Worm (Caenorhabditis elegans) whole organism, early embryonic: ENCODE measurements around the gene str-68.

Experiments used
- B0310.2 ChIP-seq: sonication (generic microtip); optimal IDR thresholded peaks from 2 replicates; lab custom pipeline; 2016; ENCODE audit warnings: mild to moderate bottlenecking, missing genetic modification characterization, missing compliant biosample characterization
- F13C5.2 ChIP-seq: sonication (generic microtip); optimal IDR thresholded peaks from 2 replicates; lab custom pipeline; 2017; ENCODE audit warnings: mild to moderate bottlenecking, missing genetic modification characterization, inconsistent platforms, missing compliant biosample characterization
- aly-1 ChIP-seq: sonication (generic microtip); optimal IDR thresholded peaks from 2 replicates; lab custom pipeline; 2016; ENCODE audit warnings: missing genetic modification characterization, missing compliant biosample characterization
- ama-1 ChIP-seq: fragments of 150-350 bp; optimal IDR thresholded peaks from 2 replicates; lab custom pipeline; 2014
- ceh-13 ChIP-seq: fragments of 200-800 bp; sonication (Bioruptor generic); optimal IDR thresholded peaks from 2 replicates; lab custom pipeline; 2018; ENCODE audit warnings: mild to moderate bottlenecking, missing genetic modification characterization, missing compliant biosample characterization
- ceh-36 ChIP-seq: sonication (generic microtip); optimal IDR thresholded peaks from 2 replicates; lab custom pipeline; 2016; ENCODE audit warnings: missing genetic modification characterization, inconsistent platforms, missing compliant biosample characterization
- ets-7 ChIP-seq: sonication (generic microtip); optimal IDR thresholded peaks from 2 replicates; lab custom pipeline; 2016; ENCODE audit warnings: missing genotype, missing genetic modification characterization, missing compliant biosample characterization
- flt-1 ChIP-seq: fragments of 200-800 bp; sonication (Bioruptor generic); IDR thresholded peaks from 2 replicates; pipeline ENCODE4 v1.3.6; 2022; ENCODE audit warnings: missing genetic modification characterization, missing compliant biosample characterization
- hmbx-1 ChIP-seq: sonication (generic microtip); optimal IDR thresholded peaks from 2 replicates; lab custom pipeline; 2016; ENCODE audit warnings: mild to moderate bottlenecking, missing genetic modification characterization, missing compliant biosample characterization
- hmg-4 ChIP-seq: fragments of 200-800 bp; sonication (Bioruptor generic); optimal IDR thresholded peaks from 2 replicates; lab custom pipeline; 2018; ENCODE audit warnings: mild to moderate bottlenecking, missing genetic modification characterization, missing compliant biosample characterization
- hnd-1 ChIP-seq: sonication (generic microtip); optimal IDR thresholded peaks from 2 replicates; lab custom pipeline; 2016; ENCODE audit warnings: missing genetic modification characterization, missing compliant biosample characterization
- pes-1 ChIP-seq: fragments of 200-800 bp; sonication (Bioruptor generic); IDR thresholded peaks from 2 replicates; pipeline ENCODE4 v1.3.6; 2022; ENCODE audit warnings: missing genetic modification reagents, missing genetic modification characterization, missing compliant biosample characterization
- scrt-1 ChIP-seq: fragments of 200-800 bp; sonication (Bioruptor generic); IDR thresholded peaks from 2 replicates; pipeline ENCODE4 v1.3.6; 2022; ENCODE audit warnings: missing genetic modification characterization, missing compliant biosample characterization
- sea-1 ChIP-seq: fragments of 200-800 bp; sonication (Bioruptor generic); conservative IDR thresholded peaks from 2 replicates; pipeline ENCODE4 v1.3.6; 2022; ENCODE audit warnings: missing genetic modification characterization, missing compliant biosample characterization
- tbx-11 ChIP-seq: fragments of 200-800 bp; sonication (Bioruptor generic); IDR thresholded peaks from 2 replicates; pipeline ENCODE4 v1.3.6; 2022; ENCODE audit warnings: missing genetic modification characterization, missing compliant biosample characterization
- tbx-37 ChIP-seq: fragments of 200-800 bp; sonication (Bioruptor generic); conservative IDR thresholded peaks from 2 replicates; pipeline ENCODE4 v1.3.6; 2022; ENCODE audit warnings: missing genetic modification reagents, missing genetic modification characterization, missing compliant biosample characterization
- tra-4 ChIP-seq: sonication (generic microtip); optimal IDR thresholded peaks from 2 replicates; lab custom pipeline; 2017; ENCODE audit warnings: missing genetic modification characterization, missing compliant biosample characterization

str-68 gene

ce11 chrV:3122403-3122802, 15.1 kb upstream of the str-68 start:
- no peak for TF ChIP-seq aly-1 (tag; lab: Kevin White, UChicago)
- TF ChIP-seq flt-1 (GFP tag; lab: Robert Waterston, UW): no peak

ce11 chrV:3121743-3122142, 14.4 kb upstream of the str-68 start, which contains the start of gene srt-56:
srt-56 (minus strand) TSS chrV:3121843.
- TF ChIP-seq scrt-1 (GFP tag; lab: Robert Waterston, UW): no peak

ce11 chrV:3119185-3119584, 11.8 kb upstream of the str-68 start:
- TF ChIP-seq ceh-36 (tag; lab: Kevin White, UChicago) (no peak), B0310.2 (tag; lab: Kevin White, UChicago) (no peak), ets-7 (tag; lab: Kevin White, UChicago) (no peak), tbx-37 (no peak), sea-1 (no peak), tbx-11 (no peak), aly-1 (tag; lab: Kevin White, UChicago) (no peak), flt-1 (GFP tag; lab: Robert Waterston, UW) (no peak), ceh-13 (GFP tag; lab: Kevin White, UChicago) (no peak), hnd-1 (tag; lab: Kevin White, UChicago) (no peak), hmbx-1 (tag; lab: Kevin White, UChicago) (no peak), tra-4 (no peak), scrt-1 (GFP tag; lab: Robert Waterston, UW) (no peak), F13C5.2 (tag; lab: Kevin White, UChicago) (no peak), pes-1 (no peak), hmg-4 (GFP tag; lab: Kevin White, UChicago) (no peak), ama-1 (lab: Kevin White, UChicago) (no peak)

ce11 chrV:3118167-3118566, 10.8 kb upstream of the str-68 start, which contains the start of gene clec-210:
clec-210 (plus strand) TSS chrV:3118377.
- TF ChIP-seq ceh-36 (tag; lab: Kevin White, UChicago) (no peak), ets-7 (tag; lab: Kevin White, UChicago) (no peak), F13C5.2 (tag; lab: Kevin White, UChicago) (no peak), scrt-1 (GFP tag; lab: Robert Waterston, UW) (no peak), flt-1 (GFP tag; lab: Robert Waterston, UW) (no peak), tbx-37 (no peak), B0310.2 (tag; lab: Kevin White, UChicago) (no peak), tbx-11 (no peak), sea-1 (no peak), ceh-13 (GFP tag; lab: Kevin White, UChicago) (no peak), aly-1 (tag; lab: Kevin White, UChicago) (no peak), hmg-4 (GFP tag; lab: Kevin White, UChicago) (no peak), pes-1 (no peak), ama-1 (lab: Kevin White, UChicago) (no peak), hnd-1 (tag; lab: Kevin White, UChicago) (no peak), hmbx-1 (tag; lab: Kevin White, UChicago) (no peak), tra-4 (no peak)

- TF ChIP-seq flt-1 (GFP tag; lab: Robert Waterston, UW): no peak
- TF ChIP-seq aly-1 (tag; lab: Kevin White, UChicago): no peak
- TF ChIP-seq hmbx-1 (tag; lab: Kevin White, UChicago): no peak
Measured at ce11 chrV:3114973-3115372, 7.6 kb upstream of the str-68 start, which contains the start of gene Y73C8C.3. Y73C8C.3 (plus strand) TSS chrV:3115273.

ce11 chrV:3113751-3114150, 6.4 kb upstream of the str-68 start, which contains the start of gene Y73C8C.8:
Y73C8C.8 (minus strand) TSS chrV:3113851.
- TF ChIP-seq sea-1: no peak
- no peak for TF ChIP-seq ets-7 (tag; lab: Kevin White, UChicago)
- no peak for TF ChIP-seq aly-1 (tag; lab: Kevin White, UChicago)
- TF ChIP-seq scrt-1 (GFP tag; lab: Robert Waterston, UW): no peak
- no peak for TF ChIP-seq hnd-1 (tag; lab: Kevin White, UChicago)

ce11 chrV:3112198-3112597, 4.8 kb upstream of the str-68 start:
- TF ChIP-seq aly-1 (tag; lab: Kevin White, UChicago) (no peak), F13C5.2 (tag; lab: Kevin White, UChicago) (no peak), B0310.2 (tag; lab: Kevin White, UChicago) (no peak), tbx-37 (no peak), ets-7 (tag; lab: Kevin White, UChicago) (no peak), hmbx-1 (tag; lab: Kevin White, UChicago) (no peak), hmg-4 (GFP tag; lab: Kevin White, UChicago) (no peak), hnd-1 (tag; lab: Kevin White, UChicago) (no peak)

- TF ChIP-seq pes-1: no peak
- TF ChIP-seq hmg-4 (GFP tag; lab: Kevin White, UChicago): no peak
- no peak for TF ChIP-seq aly-1 (tag; lab: Kevin White, UChicago)
- TF ChIP-seq hmbx-1 (tag; lab: Kevin White, UChicago): no peak
- TF ChIP-seq tbx-11: no peak
Measured at ce11 chrV:3106785-3107184, 565 bp downstream of the str-68 start.

- no peak for TF ChIP-seq aly-1 (tag; lab: Kevin White, UChicago)
- no peak for TF ChIP-seq tbx-11
- TF ChIP-seq ets-7 (tag; lab: Kevin White, UChicago): no peak
- no peak for TF ChIP-seq ama-1 (lab: Kevin White, UChicago)
- TF ChIP-seq ceh-36 (tag; lab: Kevin White, UChicago): no peak
- no peak for TF ChIP-seq pes-1
- no peak for TF ChIP-seq B0310.2 (tag; lab: Kevin White, UChicago)
- TF ChIP-seq hmg-4 (GFP tag; lab: Kevin White, UChicago): no peak
- no peak for TF ChIP-seq tra-4
- TF ChIP-seq sea-1: no peak
- no peak for TF ChIP-seq tbx-37
- no peak for TF ChIP-seq hnd-1 (tag; lab: Kevin White, UChicago)
- no peak for TF ChIP-seq scrt-1 (GFP tag; lab: Robert Waterston, UW)
- TF ChIP-seq F13C5.2 (tag; lab: Kevin White, UChicago): no peak
- no peak for TF ChIP-seq hmbx-1 (tag; lab: Kevin White, UChicago)
- TF ChIP-seq ceh-13 (GFP tag; lab: Kevin White, UChicago): no peak
Measured at ce11 chrV:3105810-3106209, 1.5 kb downstream of the str-68 start, which contains the start of gene str-69. str-69 (minus strand) TSS chrV:3105910.
